Fruit fly (Drosophila melanogaster) Kc167 (cell line): Measurements from ENCODE around the gene CG16865.

Experiments used
- Sin3A ChIP-seq: fragments of >200 bp; optimal IDR thresholded peaks from 2 replicates; lab custom pipeline; 2018; ENCODE audit warnings: missing external identifiers
- h ChIP-seq: fragments of >200 bp; optimal IDR thresholded peaks from 3 replicates; lab custom pipeline; 2018; ENCODE audit warnings: missing external identifiers
- insv ChIP-seq: fragments of >200 bp; optimal IDR thresholded peaks from 3 replicates; lab custom pipeline; 2018; ENCODE audit warnings: missing external identifiers
- psq ChIP-seq: fragments of >200 bp; optimal IDR thresholded peaks from 2 replicates; lab custom pipeline; 2017; ENCODE audit warnings: missing external identifiers

- TF ChIP-seq psq (lab: Kevin White, UChicago) (no peak), h (lab: Kevin White, UChicago) (no peak), insv (lab: Kevin White, UChicago) (no peak), Sin3A (lab: Kevin White, UChicago) (no peak)
Measured at dm6 chr2L:13776928-13777686, 34.2 kb upstream of the CG16865 start.
